Worm (Caenorhabditis elegans) whole organism, early embryonic: ENCODE results near the gene srb-5.
"Not testable (repeated sequence)": the region's sequence is repeated elsewhere in the genome, so short reads cannot be mapped to it uniquely, and the experiment has no call there.

Experiments
- B0310.2 ChIP-seq: sonication (generic microtip); optimal IDR thresholded peaks from 2 replicates; lab custom pipeline; 2016; ENCODE audit warnings: mild to moderate bottlenecking, missing genetic modification characterization, missing compliant biosample characterization
- F13C5.2 ChIP-seq: sonication (generic microtip); optimal IDR thresholded peaks from 2 replicates; lab custom pipeline; 2017; ENCODE audit warnings: mild to moderate bottlenecking, missing genetic modification characterization, inconsistent platforms, missing compliant biosample characterization
- aly-1 ChIP-seq: sonication (generic microtip); optimal IDR thresholded peaks from 2 replicates; lab custom pipeline; 2016; ENCODE audit warnings: missing genetic modification characterization, missing compliant biosample characterization
- ama-1 ChIP-seq: fragments of 150-350 bp; optimal IDR thresholded peaks from 2 replicates; lab custom pipeline; 2014
- ceh-13 ChIP-seq: fragments of 200-800 bp; sonication (Bioruptor generic); optimal IDR thresholded peaks from 2 replicates; lab custom pipeline; 2018; ENCODE audit warnings: mild to moderate bottlenecking, missing genetic modification characterization, missing compliant biosample characterization
- ceh-36 ChIP-seq: sonication (generic microtip); optimal IDR thresholded peaks from 2 replicates; lab custom pipeline; 2016; ENCODE audit warnings: missing genetic modification characterization, inconsistent platforms, missing compliant biosample characterization
- ets-7 ChIP-seq: sonication (generic microtip); optimal IDR thresholded peaks from 2 replicates; lab custom pipeline; 2016; ENCODE audit warnings: missing genotype, missing genetic modification characterization, missing compliant biosample characterization
- flt-1 ChIP-seq: fragments of 200-800 bp; sonication (Bioruptor generic); IDR thresholded peaks from 2 replicates; pipeline ENCODE4 v1.3.6; 2022; ENCODE audit warnings: missing genetic modification characterization, missing compliant biosample characterization
- hmbx-1 ChIP-seq: sonication (generic microtip); optimal IDR thresholded peaks from 2 replicates; lab custom pipeline; 2016; ENCODE audit warnings: mild to moderate bottlenecking, missing genetic modification characterization, missing compliant biosample characterization
- hmg-4 ChIP-seq: fragments of 200-800 bp; sonication (Bioruptor generic); optimal IDR thresholded peaks from 2 replicates; lab custom pipeline; 2018; ENCODE audit warnings: mild to moderate bottlenecking, missing genetic modification characterization, missing compliant biosample characterization
- hnd-1 ChIP-seq: sonication (generic microtip); optimal IDR thresholded peaks from 2 replicates; lab custom pipeline; 2016; ENCODE audit warnings: missing genetic modification characterization, missing compliant biosample characterization
- pes-1 ChIP-seq: fragments of 200-800 bp; sonication (Bioruptor generic); IDR thresholded peaks from 2 replicates; pipeline ENCODE4 v1.3.6; 2022; ENCODE audit warnings: missing genetic modification reagents, missing genetic modification characterization, missing compliant biosample characterization
- scrt-1 ChIP-seq: fragments of 200-800 bp; sonication (Bioruptor generic); IDR thresholded peaks from 2 replicates; pipeline ENCODE4 v1.3.6; 2022; ENCODE audit warnings: missing genetic modification characterization, missing compliant biosample characterization
- sea-1 ChIP-seq: fragments of 200-800 bp; sonication (Bioruptor generic); conservative IDR thresholded peaks from 2 replicates; pipeline ENCODE4 v1.3.6; 2022; ENCODE audit warnings: missing genetic modification characterization, missing compliant biosample characterization
- tbx-11 ChIP-seq: fragments of 200-800 bp; sonication (Bioruptor generic); IDR thresholded peaks from 2 replicates; pipeline ENCODE4 v1.3.6; 2022; ENCODE audit warnings: missing genetic modification characterization, missing compliant biosample characterization
- tbx-37 ChIP-seq: fragments of 200-800 bp; sonication (Bioruptor generic); conservative IDR thresholded peaks from 2 replicates; pipeline ENCODE4 v1.3.6; 2022; ENCODE audit warnings: missing genetic modification reagents, missing genetic modification characterization, missing compliant biosample characterization
- tra-4 ChIP-seq: sonication (generic microtip); optimal IDR thresholded peaks from 2 replicates; lab custom pipeline; 2017; ENCODE audit warnings: missing genetic modification characterization, missing compliant biosample characterization

Gene srb-5

DNA sequence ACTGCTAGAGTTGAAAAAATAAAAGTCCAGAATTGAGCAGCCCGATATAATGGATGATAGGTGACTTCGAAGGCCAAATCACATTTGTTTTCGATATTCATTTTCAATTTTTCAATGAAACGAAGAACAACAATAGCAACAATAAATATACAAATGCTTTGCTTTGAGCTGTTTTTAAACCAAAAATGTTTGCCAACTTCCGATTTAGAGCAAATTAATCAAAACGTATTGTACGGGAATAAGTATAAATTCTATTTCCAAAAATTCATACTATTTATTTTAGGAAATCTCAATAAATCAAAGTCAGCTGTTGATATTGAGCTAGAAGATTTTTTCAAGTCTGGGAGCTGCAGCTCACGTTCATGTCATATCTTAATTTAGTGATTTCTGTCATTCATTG, 7.7 kb upstream of the srb-5 start, which contains the start of gene srb-1:
Gene srb-1, minus strand, starts transcription at position 101 of the 400 bp plus-strand sequence.
- TF ChIP-seq ceh-36 (tag; lab: Kevin White, UChicago), result no peak

DNA sequence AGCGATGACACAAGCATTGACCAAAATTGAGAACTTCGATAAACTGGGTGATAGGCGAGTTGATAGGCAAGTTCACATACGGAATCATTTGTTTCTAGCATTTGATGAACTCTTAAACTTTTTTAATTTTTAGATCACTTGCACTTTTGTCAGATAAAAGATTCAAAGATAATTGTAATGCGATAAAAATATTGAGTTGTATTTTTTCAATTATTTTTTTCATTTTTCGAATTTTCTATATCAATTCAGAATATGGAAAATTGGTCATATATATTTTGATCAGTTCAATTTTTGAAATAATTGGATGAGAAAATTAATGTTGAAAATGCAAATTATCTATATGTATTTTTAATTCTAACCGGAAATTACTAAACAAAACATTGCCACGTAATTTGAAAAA, 3.6 kb upstream of the srb-5 start, which contains the start of gene srb-3:
Gene srb-3, minus strand, starts transcription at position 101 of the 400 bp plus-strand sequence.
- TF ChIP-seq B0310.2 (tag; lab: Kevin White, UChicago) (no peak), pes-1 (no peak), ceh-13 (GFP tag; lab: Kevin White, UChicago) (no peak), flt-1 (GFP tag; lab: Robert Waterston, UW) (no peak), tbx-37 (no peak), tra-4 (no peak), tbx-11 (GFP tag; lab: Robert Waterston, UW) (no peak), hmbx-1 (no peak), aly-1 (tag; lab: Kevin White, UChicago) (no peak), sea-1 (GFP tag; lab: Robert Waterston, UW) (no peak), ceh-36 (tag; lab: Kevin White, UChicago) (no peak), ama-1 (lab: Kevin White, UChicago) (no peak), scrt-1 (GFP tag; lab: Robert Waterston, UW) (no peak), hmg-4 (GFP tag; lab: Kevin White, UChicago) (no peak)

DNA sequence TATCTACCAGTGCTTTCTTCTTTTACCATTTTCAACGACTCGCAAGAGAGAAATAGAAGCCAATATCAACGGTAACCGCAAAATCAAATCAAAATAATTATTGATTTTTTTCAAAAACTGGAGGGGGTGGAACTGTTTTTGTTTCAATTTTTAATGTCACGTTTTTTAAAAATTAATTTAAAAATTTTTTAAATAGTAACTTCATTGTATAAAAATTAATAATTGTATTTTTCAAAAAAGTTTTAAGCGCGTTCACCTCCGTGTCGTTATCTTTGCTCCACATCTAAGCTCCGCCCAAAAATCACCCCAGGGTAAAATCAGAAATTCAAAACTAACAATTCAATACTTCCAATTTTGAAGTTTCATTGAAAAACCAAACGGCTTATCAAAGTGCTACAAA, 2.1 kb downstream of the srb-5 start, which contains the start of gene C27D6.11:
Gene C27D6.11, minus strand, starts transcription at position 101 of the 400 bp plus-strand sequence.
- TF ChIP-seq hnd-1 (no peak), sea-1 (GFP tag; lab: Robert Waterston, UW) (no peak), ceh-36 (tag; lab: Kevin White, UChicago) (no peak), F13C5.2 (tag; lab: Kevin White, UChicago) (no peak), hmg-4 (GFP tag; lab: Kevin White, UChicago) (no peak), ets-7 (no peak), tbx-11 (GFP tag; lab: Robert Waterston, UW) (no peak), hmbx-1 (no peak), flt-1 (GFP tag; lab: Robert Waterston, UW) (no peak), B0310.2 (tag; lab: Kevin White, UChicago) (no peak), ama-1 (lab: Kevin White, UChicago) (no peak), aly-1 (tag; lab: Kevin White, UChicago) (no peak), ceh-13 (GFP tag; lab: Kevin White, UChicago) (no peak), tbx-37 (no peak), scrt-1 (GFP tag; lab: Robert Waterston, UW) (no peak), pes-1 (no peak)

DNA sequence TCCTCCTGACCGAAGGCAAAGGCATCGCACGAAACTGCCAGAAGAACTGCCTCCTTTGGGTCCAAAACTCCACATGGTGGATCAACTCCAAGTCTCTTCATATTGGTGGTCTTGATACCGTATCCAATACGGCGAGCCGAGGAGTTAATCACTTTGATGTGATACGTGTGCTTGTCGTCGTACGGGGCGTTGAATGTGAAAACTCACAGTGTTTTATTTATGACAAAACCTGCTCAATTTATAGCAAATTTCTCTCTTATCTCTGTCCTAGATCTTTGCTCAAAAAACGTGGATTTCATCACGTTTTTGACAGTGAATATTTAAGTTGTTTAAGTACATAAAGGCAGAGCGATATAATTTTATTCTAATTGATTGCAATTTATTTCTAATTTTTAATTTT, 4.4 kb downstream of the srb-5 start, which contains the start of gene F58A6.9:
Gene F58A6.9, minus strand, starts transcription at position 101 of the 400 bp plus-strand sequence.
- not testable (repeated sequence) for TF ChIP-seq ama-1 (lab: Kevin White, UChicago); hnd-1; F13C5.2 (tag; lab: Kevin White, UChicago)

DNA sequence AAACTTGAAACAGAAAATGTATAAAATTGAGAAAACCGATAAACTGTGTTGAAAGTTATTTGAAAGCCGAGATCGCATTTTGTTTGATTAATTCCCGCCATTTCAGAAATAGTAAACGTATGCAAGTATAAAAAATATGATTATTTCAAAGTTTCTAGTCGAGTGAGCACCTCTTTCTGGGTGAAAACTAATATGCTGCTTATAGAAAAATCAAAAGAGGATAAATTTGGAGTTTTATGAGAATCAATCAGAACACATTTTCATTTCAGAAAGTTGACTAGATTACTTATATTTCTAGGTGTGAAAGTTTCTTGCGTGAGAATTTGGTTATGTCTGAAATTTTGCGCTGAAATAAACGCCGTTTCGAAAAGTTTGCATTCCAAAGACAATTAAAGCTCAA, 5.7 kb downstream of the srb-5 start, which contains the start of gene srb-13:
Gene srb-13, minus strand, starts transcription at position 101 of the 400 bp plus-strand sequence.
- TF ChIP-seq pes-1, result no peak

DNA sequence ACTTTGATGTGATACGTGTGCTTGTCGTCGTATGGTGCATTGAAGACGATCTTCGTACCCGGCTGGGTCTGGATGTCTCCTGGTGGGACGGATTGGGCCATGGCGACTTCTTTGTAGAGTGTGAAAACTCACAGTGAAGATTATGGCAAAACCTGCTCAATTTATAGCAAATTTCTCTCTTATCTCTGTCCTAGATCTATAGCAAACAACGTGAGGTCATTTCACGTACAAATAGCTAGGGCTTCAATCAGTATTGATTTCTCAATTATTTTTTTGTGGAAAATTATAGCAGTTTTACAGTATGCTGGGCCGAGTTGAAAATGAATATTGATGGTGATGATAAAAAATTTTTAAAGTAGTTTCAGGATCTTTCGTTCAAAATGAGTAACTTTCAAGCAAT, 6.2 kb downstream of the srb-5 start, which contains the start of gene msp-45:
Gene msp-45, minus strand, starts transcription at position 101 of the 400 bp plus-strand sequence.
- TF ChIP-seq ets-7 (no peak), hmg-4 (GFP tag; lab: Kevin White, UChicago) (no peak), hnd-1 (no peak), ceh-36 (tag; lab: Kevin White, UChicago) (no peak), scrt-1 (GFP tag; lab: Robert Waterston, UW) (no peak)

DNA sequence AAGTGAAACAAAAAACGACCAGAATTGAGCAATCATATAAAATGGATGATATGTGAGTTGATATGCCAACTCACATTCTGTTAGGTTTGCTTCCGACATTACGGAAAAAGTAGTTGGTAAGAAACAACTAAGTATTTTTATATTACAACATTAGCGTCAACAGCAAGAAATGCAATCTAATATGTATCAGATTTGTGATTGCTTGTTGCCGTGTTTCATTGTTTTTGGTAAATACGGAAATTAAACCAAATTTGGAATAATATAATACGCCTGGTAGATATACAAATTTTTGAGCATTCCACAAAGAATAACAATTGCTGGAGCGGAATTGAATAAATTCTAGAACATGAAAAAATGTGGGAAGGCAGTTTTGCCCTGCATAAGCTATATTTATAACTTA, 8.6 kb downstream of the srb-5 start, which contains the start of gene srb-12:
Gene srb-12, minus strand, starts transcription at position 101 of the 400 bp plus-strand sequence.
- TF ChIP-seq sea-1 (GFP tag; lab: Robert Waterston, UW) (no peak), tra-4 (no peak), pes-1 (no peak), ceh-36 (tag; lab: Kevin White, UChicago) (no peak), F13C5.2 (tag; lab: Kevin White, UChicago) (no peak), hmbx-1 (no peak), tbx-11 (GFP tag; lab: Robert Waterston, UW) (no peak), hnd-1 (no peak), hmg-4 (GFP tag; lab: Kevin White, UChicago) (no peak), aly-1 (tag; lab: Kevin White, UChicago) (no peak), flt-1 (GFP tag; lab: Robert Waterston, UW) (no peak), tbx-37 (no peak)

DNA sequence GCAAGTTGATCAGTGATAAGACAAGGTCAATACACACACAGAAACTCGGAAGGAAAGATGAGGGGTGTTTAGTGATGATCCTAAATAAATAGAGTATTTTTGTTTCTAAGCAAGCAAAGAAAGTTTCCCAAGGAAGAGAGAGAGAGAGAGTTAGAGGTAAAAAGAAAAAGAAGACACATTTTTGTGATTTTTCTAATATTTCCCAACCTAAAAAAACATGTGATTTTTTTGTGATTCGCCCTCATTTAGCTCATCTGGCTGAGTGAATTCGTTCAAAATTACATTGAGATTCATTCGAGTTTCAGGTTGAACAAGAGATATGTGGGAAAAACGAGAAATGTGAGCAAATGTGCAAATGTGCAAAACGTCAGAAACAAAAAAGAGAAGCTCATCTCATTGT, 12.4 kb downstream of the srb-5 start, which contains the start of gene srb-16:
Gene srb-16, minus strand, starts transcription at position 101 of the 400 bp plus-strand sequence.
- TF ChIP-seq ets-7 (no peak), sea-1 (GFP tag; lab: Robert Waterston, UW) (no peak), tra-4 (no peak), ama-1 (lab: Kevin White, UChicago) (no peak), flt-1 (GFP tag; lab: Robert Waterston, UW) (no peak), scrt-1 (GFP tag; lab: Robert Waterston, UW) (no peak), pes-1 (no peak), hnd-1 (no peak), tbx-11 (GFP tag; lab: Robert Waterston, UW) (no peak), ceh-13 (GFP tag; lab: Kevin White, UChicago) (no peak), B0310.2 (tag; lab: Kevin White, UChicago) (no peak), F13C5.2 (tag; lab: Kevin White, UChicago) (no peak), aly-1 (tag; lab: Kevin White, UChicago) (no peak), hmg-4 (GFP tag; lab: Kevin White, UChicago) (no peak), tbx-37 (no peak), hmbx-1 (no peak), ceh-36 (tag; lab: Kevin White, UChicago) (no peak)
